Worm (Caenorhabditis elegans): ENCODE data around the gene H25K10.4.

H25K10.4 gene

DNA sequence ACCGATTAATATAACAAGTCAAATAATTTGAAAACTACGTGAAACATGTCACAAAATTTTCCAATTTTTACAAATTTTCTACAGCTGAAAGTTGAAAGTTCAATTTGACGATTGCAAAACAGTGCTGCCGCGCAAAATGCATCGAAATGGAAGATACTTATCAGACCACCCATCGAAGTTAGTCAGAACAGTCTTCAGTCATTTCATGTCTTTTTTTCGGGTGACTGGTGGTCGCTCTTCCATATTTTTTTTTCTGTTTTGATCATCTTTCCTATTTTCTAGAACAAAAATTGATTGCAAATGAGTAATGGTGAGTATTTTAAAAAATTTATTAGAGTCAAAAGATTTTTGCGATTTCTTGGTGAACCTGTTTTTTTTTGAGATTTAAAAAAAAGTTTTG lies 21.3 kb downstream of the H25K10.4 start, which contains the start of gene F38C2.1:
Gene F38C2.1, plus strand, starts transcription at position 301 of the 400 bp plus-strand sequence.
- TF ChIP-seq F16B12.6 (tag; optimal IDR thresholded peaks at IDR 0.05) (no peak), hlh-17 (GFP tag; optimal IDR thresholded peaks at IDR 0.05; ENCODE audit: borderline replicate concordance) (no peak), ama-1 (optimal IDR thresholded peaks at IDR 0.05) (no peak), snu-23 (GFP tag; optimal IDR thresholded peaks at IDR 0.05) (no peak), dpl-1 (GFP tag; optimal IDR thresholded peaks at IDR 0.05) (no peak)

DNA sequence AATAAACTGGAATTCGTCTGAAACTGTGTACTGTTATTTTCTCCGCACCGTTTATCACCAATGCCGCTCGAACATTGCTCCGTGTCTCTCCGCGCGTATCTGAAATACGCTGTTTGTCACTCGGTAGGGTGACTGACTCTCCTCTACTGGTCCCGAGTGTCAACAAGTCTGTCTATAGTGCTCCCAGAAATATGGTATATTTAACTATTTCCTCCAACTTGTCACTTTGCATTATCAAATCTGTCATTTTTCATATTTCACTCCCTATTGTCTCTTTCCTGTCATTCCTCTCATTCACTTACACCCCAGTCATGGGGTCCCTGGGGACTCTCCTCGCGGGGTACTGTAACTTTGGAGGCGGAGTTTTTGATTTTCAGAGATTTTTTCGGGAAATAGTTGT lies 28.6 kb downstream of the H25K10.4 start, which contains the start of gene hlh-17:
Gene hlh-17, plus strand, starts transcription at position 301 of the 400 bp plus-strand sequence.
- TF ChIP-seq ets-5 (GFP tag; IDR thresholded peaks at IDR 0.05): no peak
- TF ChIP-seq fkh-10 (GFP tag; optimal IDR thresholded peaks at IDR 0.05): no peak
- no peak for TF ChIP-seq mdl-1 (tag; optimal IDR thresholded peaks at IDR 0.05)
- TF ChIP-seq ces-1 (GFP tag; optimal IDR thresholded peaks at IDR 0.05): no peak
- no peak for TF ChIP-seq ceh-88 (GFP tag; IDR thresholded peaks at IDR 0.05)
- no peak for TF ChIP-seq isw-1 (GFP tag; IDR thresholded peaks at IDR 0.05)
- TF ChIP-seq unc-98 (GFP tag; IDR thresholded peaks at IDR 0.05): no peak
- TF ChIP-seq nhr-76 (tag; optimal IDR thresholded peaks at IDR 0.05): no peak
- TF ChIP-seq nhr-85 (tag): no peak
- TF ChIP-seq pag-3 (tag; optimal IDR thresholded peaks at IDR 0.05; ENCODE audit: borderline replicate concordance, insufficient read depth): no peak
- no peak for TF ChIP-seq dsc-1 (tag; optimal IDR thresholded peaks at IDR 0.05)
- TF ChIP-seq ceh-63 (GFP tag; optimal IDR thresholded peaks at IDR 0.05): no peak
- TF ChIP-seq mef-2 (tag; optimal IDR thresholded peaks at IDR 0.05): no peak

- no peak for TF ChIP-seq dpl-1 (GFP tag; optimal IDR thresholded peaks at IDR 0.05)
- no peak for TF ChIP-seq lin-13 (GFP tag; optimal IDR thresholded peaks at IDR 0.05)
- no peak for TF ChIP-seq sptf-1 (tag; optimal IDR thresholded peaks at IDR 0.05)
- TF ChIP-seq mdl-1 (tag; optimal IDR thresholded peaks at IDR 0.05): no peak
- TF ChIP-seq ceh-90 (tag; optimal IDR thresholded peaks at IDR 0.05): no peak
- TF ChIP-seq pqm-1 (tag; optimal IDR thresholded peaks at IDR 0.05): no peak
- no peak for TF ChIP-seq ceh-8 (GFP tag; optimal IDR thresholded peaks at IDR 0.05)
- TF ChIP-seq ceh-63 (GFP tag; optimal IDR thresholded peaks at IDR 0.05): no peak
- TF ChIP-seq egl-27 (tag; optimal IDR thresholded peaks at IDR 0.05): no peak
Observed at ce11 chrIV:16257330-16257729, 31.5 kb downstream of the H25K10.4 start, which contains the start of gene hlh-31. Gene hlh-31 (plus strand): TSS chrIV:16257630.

- TF ChIP-seq tbx-2 (tag; optimal IDR thresholded peaks at IDR 0.05) (no peak), nhr-90 (tag; optimal IDR thresholded peaks at IDR 0.05; ENCODE audit: poor library complexity) (no peak), pag-3 (tag; optimal IDR thresholded peaks at IDR 0.05; ENCODE audit: borderline replicate concordance, insufficient read depth) (no peak), C04F5.9 (tag; optimal IDR thresholded peaks at IDR 0.05) (no peak), elt-2 (tag; optimal IDR thresholded peaks at IDR 0.05) (no peak), pqm-1 (tag; optimal IDR thresholded peaks at IDR 0.05) (no peak), skn-1 (tag; optimal IDR thresholded peaks at IDR 0.05) (no peak), lir-3 (tag; optimal IDR thresholded peaks at IDR 0.05; ENCODE audit: poor library complexity) (no peak), aly-2 (tag; optimal IDR thresholded peaks at IDR 0.05) (no peak), egl-27 (tag; optimal IDR thresholded peaks at IDR 0.05) (no peak), aha-1 (tag; optimal IDR thresholded peaks at IDR 0.05) (no peak), nhr-19 (GFP tag; conservative IDR thresholded peaks at IDR 0.05) (no peak), ztf-4 (tag; optimal IDR thresholded peaks at IDR 0.05) (no peak), nhr-77 (tag; optimal IDR thresholded peaks at IDR 0.05) (no peak), ceh-8 (GFP tag; optimal IDR thresholded peaks at IDR 0.05) (no peak), xbp-1 (tag; optimal IDR thresholded peaks at IDR 0.05) (no peak), nhr-11 (tag; optimal IDR thresholded peaks at IDR 0.05) (no peak), Y116A8C.19 (tag; optimal IDR thresholded peaks at IDR 0.05; ENCODE audit: borderline replicate concordance) (no peak), hlh-17 (GFP tag; optimal IDR thresholded peaks at IDR 0.05; ENCODE audit: borderline replicate concordance) (no peak)
Observed at ce11 chrIV:16270955-16271354, 45.1 kb downstream of the H25K10.4 start, which contains the start of gene F38C2.4. Gene F38C2.4 (plus strand): TSS chrIV:16271255.
